Worm (Caenorhabditis elegans): ENCODE data around the gene F58A3.3.

The F58A3.3 gene

ce11 chrX:11012337-11012736, at the start of gene F58A3.3:
TSS of gene F58A3.3 (plus strand) at chrX:11012637.
- TF ChIP-seq lin-35 (GFP tag; optimal IDR thresholded peaks at IDR 0.05): no peak
- no peak for TF ChIP-seq mel-28 (tag; optimal IDR thresholded peaks at IDR 0.05; ENCODE audit: borderline replicate concordance)

ce11 chrX:10963453-10964046, 48.9 kb upstream of the F58A3.3 start, which contains the start of gene nas-10:
TSS of gene nas-10 (minus strand) at chrX:10963503.
- no peak for TF ChIP-seq F33H1.4 (GFP tag; IDR thresholded peaks at IDR 0.05)
- TF ChIP-seq tbp1 (GFP tag; optimal IDR thresholded peaks at IDR 0.05): peak; percentile 99
- TF ChIP-seq F22D6.2 (tag; optimal IDR thresholded peaks at IDR 0.05): no peak
- TF ChIP-seq bed-2 (GFP tag; IDR thresholded peaks at IDR 0.05): no peak
- peak; percentile 83 for TF ChIP-seq madf-10 (tag; optimal IDR thresholded peaks at IDR 0.05)
- TF ChIP-seq ccch-3 (GFP tag; optimal IDR thresholded peaks at IDR 0.05): peak; percentile 35
- peak; percentile 56 for TF ChIP-seq ets-4 (GFP tag; optimal IDR thresholded peaks at IDR 0.05)
- no peak for TF ChIP-seq hlh-26 (GFP tag; conservative IDR thresholded peaks at IDR 0.05)
- peak; percentile 2 for TF ChIP-seq zim-3 (tag; optimal IDR thresholded peaks at IDR 0.05)
- peak; percentile 57; the same call in 1 of the 2 replicates for TF ChIP-seq hmg-20 (GFP tag; IDR thresholded peaks at IDR 0.05)
- no peak for TF ChIP-seq sdz-38 (tag; optimal IDR thresholded peaks at IDR 0.05)
- TF ChIP-seq tbx-9 (tag; optimal IDR thresholded peaks at IDR 0.05; ENCODE audit: borderline replicate concordance): no peak
- TF ChIP-seq madf-8 (GFP tag; conservative IDR thresholded peaks at IDR 0.05): no peak
- TF ChIP-seq ekl-4 (GFP tag; IDR thresholded peaks at IDR 0.05): no peak
- TF ChIP-seq snpc-4 (GFP tag; optimal IDR thresholded peaks at IDR 0.05): peak; percentile 83
- peak in 1 of 4 experiments; percentile 78 for TF ChIP-seq snpc-4 (tag; optimal IDR thresholded peaks at IDR 0.05)
- no peak for TF ChIP-seq nhr-120 (GFP tag; IDR thresholded peaks at IDR 0.05)
- TF ChIP-seq pha-4 (tag; optimal IDR thresholded peaks at IDR 0.05): no peak
- TF ChIP-seq hsf-1 (GFP tag; IDR thresholded peaks at IDR 0.05): no peak
- TF ChIP-seq unc-130 (GFP tag; optimal IDR thresholded peaks at IDR 0.05): no peak
- TF ChIP-seq C17E4.6 (GFP tag; IDR thresholded peaks at IDR 0.05): no peak
- peak; percentile 47 for TF ChIP-seq K12H6.12 (tag; optimal IDR thresholded peaks at IDR 0.05)
- TF ChIP-seq nhr-90 (tag; optimal IDR thresholded peaks at IDR 0.05): peak; percentile 86
- TF ChIP-seq atf-7 (tag; optimal IDR thresholded peaks at IDR 0.05): peak; percentile 22
- TF ChIP-seq ceh-27 (GFP tag; optimal IDR thresholded peaks at IDR 0.05): peak; percentile 40
- TF ChIP-seq attf-6 (GFP tag; IDR thresholded peaks at IDR 0.05): no peak
- TF ChIP-seq hrde-1 (tag; optimal IDR thresholded peaks at IDR 0.05; ENCODE audit: borderline replicate concordance): peak; percentile 73
- TF ChIP-seq F39B2.1 (GFP tag; IDR thresholded peaks at IDR 0.05): no peak
- peak; percentile 89 for TF ChIP-seq mes-4 (tag; optimal IDR thresholded peaks at IDR 0.05)
- TF ChIP-seq B0019.2 (GFP tag; conservative IDR thresholded peaks at IDR 0.05): no peak
- TF ChIP-seq K11D2.4 (GFP tag; IDR thresholded peaks at IDR 0.05): 0 out of 2 replicates have a peak, but pooled peaks have one; percentile 45
- peak; percentile 7 for TF ChIP-seq F57C9.4 (tag; optimal IDR thresholded peaks at IDR 0.05)
- no peak for TF ChIP-seq F49E8.2 (tag; optimal IDR thresholded peaks at IDR 0.05; ENCODE audit: insufficient read depth)
- peak; percentile 37 for TF ChIP-seq ztf-26 (tag; optimal IDR thresholded peaks at IDR 0.05)
- TF ChIP-seq B0336.3 (GFP tag; IDR thresholded peaks at IDR 0.05): no peak
- TF ChIP-seq T26A5.8 (tag; optimal IDR thresholded peaks at IDR 0.05): peak; percentile 27
- TF ChIP-seq ceh-91 (GFP tag; IDR thresholded peaks at IDR 0.05): no peak
- TF ChIP-seq F23B12.7 (tag; optimal IDR thresholded peaks at IDR 0.05; ENCODE audit: insufficient read depth): no peak
- TF ChIP-seq cebp-1 (GFP tag; IDR thresholded peaks at IDR 0.05): no peak; the same call in 1 of the 2 replicates
- no peak for TF ChIP-seq cebp-1 (tag; optimal IDR thresholded peaks at IDR 0.05)
- peak; percentile 93 for TF ChIP-seq Y56A3A.18 (GFP tag; IDR thresholded peaks at IDR 0.05)
- peak; percentile 2 for TF ChIP-seq sptf-2 (GFP tag; optimal IDR thresholded peaks at IDR 0.05)
- TF ChIP-seq ceh-79 (tag; optimal IDR thresholded peaks at IDR 0.05): no peak
- peak; percentile 54 to 56 for TF ChIP-seq let-607 (tag; optimal IDR thresholded peaks at IDR 0.05)
